Worm (Caenorhabditis elegans) whole organism, L2 larva: Measurements from ENCODE around the gene F54A3.2.

Source experiments
- R02D3.7 ChIP-seq: fragments of 150-350 bp; optimal IDR thresholded peaks from 2 replicates; lab custom pipeline; 2014; ENCODE audit warnings: missing biosample characterization, missing genetic modification characterization
- ZK546.5 ChIP-seq: sonication (generic microtip); optimal IDR thresholded peaks from 2 replicates; lab custom pipeline; 2017; ENCODE audit warnings: missing biosample characterization, missing genetic modification characterization
- alr-1 ChIP-seq: fragments of 150-350 bp; optimal IDR thresholded peaks from 2 replicates; lab custom pipeline; 2014; ENCODE audit warnings: missing biosample characterization, missing genetic modification characterization
- elt-1 ChIP-seq: fragments of 150-350 bp; optimal IDR thresholded peaks from 2 replicates; lab custom pipeline; 2014; ENCODE audit warnings: missing biosample characterization, missing genetic modification characterization
- elt-3 ChIP-seq: sonication (generic microtip); optimal IDR thresholded peaks from 2 replicates; lab custom pipeline; 2017; ENCODE audit warnings: missing biosample characterization, missing genetic modification characterization
- fos-1 ChIP-seq: fragments of 150-350 bp; optimal IDR thresholded peaks from 2 replicates; lab custom pipeline; 2014; ENCODE audit warnings: missing biosample characterization, missing genetic modification characterization
- lin-13 ChIP-seq: fragments of 150-350 bp; optimal IDR thresholded peaks from 2 replicates; lab custom pipeline; 2014; ENCODE audit warnings: missing biosample characterization, missing genetic modification reagents, missing genetic modification characterization
- mdl-1 ChIP-seq, 2 experiments: fragments of 150-350 bp in 1 of 2; sonication (generic microtip) in 1 of 2; optimal IDR thresholded peaks; 2 replicates each; lab custom pipeline; 2017; ENCODE audit warnings: missing biosample characterization in 2 of 2, missing genetic modification characterization in 2 of 2
- nhr-11 ChIP-seq: fragments of 150-350 bp; optimal IDR thresholded peaks from 2 replicates; lab custom pipeline; 2014; ENCODE audit warnings: missing biosample characterization, missing genetic modification characterization
- nhr-77 ChIP-seq: fragments of 150-350 bp; optimal IDR thresholded peaks from 2 replicates; lab custom pipeline; 2014; ENCODE audit warnings: missing biosample characterization, missing genetic modification characterization
- snpc-4 ChIP-seq: fragments of 150-350 bp; optimal IDR thresholded peaks from 2 replicates; lab custom pipeline; 2014; ENCODE audit warnings: missing biosample characterization, missing genetic modification characterization
- zag-1 ChIP-seq: fragments of 150-350 bp; optimal IDR thresholded peaks from 2 replicates; lab custom pipeline; 2014; ENCODE audit warnings: missing biosample characterization, missing genetic modification characterization
- ztf-4 ChIP-seq: fragments of 150-350 bp; optimal IDR thresholded peaks from 2 replicates; lab custom pipeline; 2014; ENCODE audit warnings: missing biosample characterization, missing genetic modification characterization

- no peak for TF ChIP-seq ZK546.5 (tag; lab: Kevin White, UChicago)
- TF ChIP-seq alr-1 (tag; lab: Kevin White, UChicago), result no peak
- TF ChIP-seq snpc-4 (tag; lab: Kevin White, UChicago), result no peak
- TF ChIP-seq elt-1 (tag; lab: Kevin White, UChicago), result no peak
- no peak for TF ChIP-seq nhr-11 (tag; lab: Kevin White, UChicago)
- no peak for TF ChIP-seq zag-1
- no peak for TF ChIP-seq R02D3.7
- no peak for TF ChIP-seq ztf-4
- TF ChIP-seq fos-1 (tag; lab: Kevin White, UChicago), result no peak
- no peak for TF ChIP-seq lin-13 (GFP tag; lab: Kevin White, UChicago)
- no peak for TF ChIP-seq mdl-1 (tag; optimal IDR thresholded peaks at IDR 0.05; lab: Kevin White, UChicago)
- TF ChIP-seq nhr-77 (tag; lab: Kevin White, UChicago), result no peak
- TF ChIP-seq elt-3 (tag; lab: Kevin White, UChicago), result no peak
Observed at ce11 chrII:2273750-2274149, 30.3 kb downstream of the F54A3.2 start.
